Worm (Caenorhabditis elegans): ENCODE results near the gene ZK697.8.

ZK697.8 gene

ce11 chrV:1725353-1725752 is 23.6 kb downstream of the ZK697.8 start, which contains the start of gene sri-27:
Gene sri-27 (plus strand): TSS chrV:1725653.
- TF ChIP-seq lin-1 (GFP tag; IDR thresholded peaks at IDR 0.05), result no peak

ce11 chrV:1721966-1722365 is 27.0 kb downstream of the ZK697.8 start, which contains the start of gene srw-101:
Gene srw-101 (plus strand): TSS chrV:1722266.
- TF ChIP-seq lsy-2 (tag; optimal IDR thresholded peaks at IDR 0.05) (no peak), ceh-82 (tag; optimal IDR thresholded peaks at IDR 0.05) (no peak), pha-4 (GFP tag; IDR thresholded peaks at IDR 0.05) (no peak), pha-4 (tag; optimal IDR thresholded peaks at IDR 0.05) (no peak), F49E8.2 (tag; optimal IDR thresholded peaks at IDR 0.05; ENCODE audit: borderline replicate concordance) (no peak), T20F7.1 (GFP tag; optimal IDR thresholded peaks at IDR 0.05) (no peak), dmd-8 (GFP tag; IDR thresholded peaks at IDR 0.05) (no peak)

ce11 chrV:1719927-1720326 is 29.0 kb downstream of the ZK697.8 start, which contains the start of gene srw-102:
Gene srw-102 (plus strand): TSS chrV:1720227.
- no peak for TF ChIP-seq zfp-3 (GFP tag; conservative IDR thresholded peaks at IDR 0.05)
- no peak for TF ChIP-seq mxl-2 (GFP tag; conservative IDR thresholded peaks at IDR 0.05)
- TF ChIP-seq madf-9 (GFP tag; conservative IDR thresholded peaks at IDR 0.05), result no peak
- TF ChIP-seq mdl-1 (tag; optimal IDR thresholded peaks at IDR 0.05), result no peak
- TF ChIP-seq F44E2.7 (GFP tag; IDR thresholded peaks at IDR 0.05), result no peak
- TF ChIP-seq hlh-11 (tag; optimal IDR thresholded peaks at IDR 0.05), result no peak
- no peak for TF ChIP-seq lim-7 (GFP tag; IDR thresholded peaks at IDR 0.05)
- no peak for TF ChIP-seq mxl-3 (GFP tag; optimal IDR thresholded peaks at IDR 0.05)
- no peak for TF ChIP-seq daf-8 (GFP tag; IDR thresholded peaks at IDR 0.05)
- TF ChIP-seq zip-2 (tag; optimal IDR thresholded peaks at IDR 0.05), result no peak

- TF ChIP-seq ces-1 (GFP tag; optimal IDR thresholded peaks at IDR 0.05) (peak; percentile 5), ctbp-1 (GFP tag; IDR thresholded peaks at IDR 0.05) (no peak)
Observed at ce11 chrV:1718232-1718631, 30.7 kb downstream of the ZK697.8 start.

ce11 chrV:1716892-1717291 is 32.1 kb downstream of the ZK697.8 start, which contains the start of gene srw-103:
Gene srw-103 (plus strand): TSS chrV:1717192.
- TF ChIP-seq madf-5 (GFP tag; IDR thresholded peaks at IDR 0.05), result no peak
- TF ChIP-seq T26A8.4 (GFP tag; IDR thresholded peaks at IDR 0.05), result no peak
- no peak for TF ChIP-seq ctbp-1 (GFP tag; IDR thresholded peaks at IDR 0.05)
- TF ChIP-seq nhr-10 (tag; optimal IDR thresholded peaks at IDR 0.05), result no peak
- TF ChIP-seq lin-1 (GFP tag; IDR thresholded peaks at IDR 0.05), result no peak
- no peak for TF ChIP-seq D1046.2 (GFP tag; IDR thresholded peaks at IDR 0.05)
- TF ChIP-seq lsy-2 (tag; optimal IDR thresholded peaks at IDR 0.05), result no peak
- no peak for TF ChIP-seq ceh-20 (GFP tag; IDR thresholded peaks at IDR 0.05)
- no peak for TF ChIP-seq mep-1 (tag; optimal IDR thresholded peaks at IDR 0.05)
- no peak for TF ChIP-seq F26F4.8 (GFP tag; conservative IDR thresholded peaks at IDR 0.05)
- no peak for TF ChIP-seq ceh-28 (tag; optimal IDR thresholded peaks at IDR 0.05)
- no peak for TF ChIP-seq ztf-7 (tag; optimal IDR thresholded peaks at IDR 0.05)
- no peak for TF ChIP-seq ceh-62 (tag; optimal IDR thresholded peaks at IDR 0.05)
- no peak for TF ChIP-seq nhr-41 (GFP tag; IDR thresholded peaks at IDR 0.05)
- TF ChIP-seq dpl-1 (GFP tag; optimal IDR thresholded peaks at IDR 0.05), result no peak
- no peak for TF ChIP-seq lin-29 (GFP tag; IDR thresholded peaks at IDR 0.05)
- TF ChIP-seq mes-2 (tag; optimal IDR thresholded peaks at IDR 0.05; ENCODE audit: poor library complexity, severe bottlenecking), result no peak

All from whole organism, L4 larva.